Fruit fly (Drosophila melanogaster) whole organism, embryonic: ENCODE data around the gene CG32371.

Experiments
- CG10147 ChIP-seq: fragments of 200-800 bp; sonication (Bioruptor generic); optimal IDR thresholded peaks from 2 replicates; lab custom pipeline; 2019; ENCODE audit warnings: missing biosample characterization, mild to moderate bottlenecking, missing genetic modification characterization, moderate library complexity
- CG10366 ChIP-seq: fragments of 200-800 bp; sonication (Bioruptor generic); IDR thresholded peaks from 2 replicates; pipeline ENCODE4 v1.3.6; 2022; ENCODE audit warnings: missing biosample characterization, missing genetic modification characterization
- CG11696 ChIP-seq: fragments of 200-800 bp; sonication (Bioruptor generic); IDR thresholded peaks from 2 replicates; pipeline ENCODE4 v1.3.6; 2022; ENCODE audit warnings: missing biosample characterization, missing genetic modification characterization
- CG13296 ChIP-seq: fragments of 200-800 bp; sonication (Bioruptor generic); optimal IDR thresholded peaks from 3 replicates; lab custom pipeline; 2018; ENCODE audit warnings: missing biosample characterization, mild to moderate bottlenecking, missing genetic modification characterization
- CG15696 ChIP-seq: fragments of 200-800 bp; sonication (Bioruptor generic); optimal IDR thresholded peaks from 2 replicates; lab custom pipeline; 2019; ENCODE audit warnings: missing biosample characterization, mild to moderate bottlenecking, missing genetic modification characterization, moderate library complexity
- CG1792 ChIP-seq: fragments of 200-800 bp; sonication (Bioruptor generic); optimal IDR thresholded peaks from 2 replicates; lab custom pipeline; 2016; ENCODE audit warnings: missing biosample characterization, missing genetic modification characterization
- CG2199 ChIP-seq: fragments of 200-800 bp; sonication (Bioruptor generic); IDR thresholded peaks from 3 replicates; pipeline ENCODE4 v1.3.6; 2022; ENCODE audit warnings: missing biosample characterization, missing genetic modification characterization
- CG2202 ChIP-seq: fragments of 200-800 bp; sonication (Bioruptor generic); optimal IDR thresholded peaks from 2 replicates; lab custom pipeline; 2018; ENCODE audit warnings: missing biosample characterization, mild to moderate bottlenecking, missing genetic modification characterization
- CG3065 ChIP-seq: fragments of 200-800 bp; sonication (Bioruptor generic); optimal IDR thresholded peaks from 2 replicates; lab custom pipeline; 2016; ENCODE audit warnings: missing biosample characterization, missing genetic modification characterization
- CG3163 ChIP-seq: fragments of 200-800 bp; sonication (Bioruptor generic); optimal IDR thresholded peaks from 3 replicates; lab custom pipeline; 2016; ENCODE audit warnings: missing biosample characterization, missing genetic modification characterization
- CG3726 ChIP-seq: fragments of 200-800 bp; sonication (Bioruptor generic); IDR thresholded peaks from 3 replicates; pipeline ENCODE4, ENCODE4 v1.3.6; 2022; ENCODE audit warnings: missing biosample characterization, missing genetic modification characterization
- CG3838 ChIP-seq: fragments of 200-800 bp; sonication (Bioruptor generic); optimal IDR thresholded peaks from 3 replicates; lab custom pipeline; 2016; ENCODE audit warnings: missing biosample characterization, missing genetic modification characterization
- CG4617 ChIP-seq: fragments of 200-800 bp; sonication (Bioruptor generic); optimal IDR thresholded peaks from 3 replicates; lab custom pipeline; 2016; ENCODE audit warnings: missing biosample characterization, missing genetic modification characterization, borderline replicate concordance
- CG4854 ChIP-seq: fragments of 200-800 bp; sonication (Bioruptor generic); optimal IDR thresholded peaks from 2 replicates; lab custom pipeline; 2016; ENCODE audit warnings: missing biosample characterization, missing genetic modification characterization, inconsistent platforms
- CG7271 ChIP-seq: fragments of 200-800 bp; sonication (Bioruptor generic); optimal IDR thresholded peaks from 2 replicates; lab custom pipeline; 2018; ENCODE audit warnings: missing biosample characterization, mild to moderate bottlenecking, missing genetic modification characterization, moderate library complexity
- CG8089 ChIP-seq: fragments of 200-800 bp; sonication (Bioruptor generic); optimal IDR thresholded peaks from 3 replicates; lab custom pipeline; 2016; ENCODE audit warnings: missing biosample characterization, missing genetic modification characterization
- CG8290 ChIP-seq, 3 experiments: fragments of 200-800 bp; sonication (Bioruptor generic); optimal IDR thresholded peaks; 2 replicates each; lab custom pipeline; 2016 to 2019; ENCODE audit warnings: missing biosample characterization in 3 of 3, missing genetic modification characterization in 3 of 3, mild to moderate bottlenecking in 2 of 3, moderate library complexity in 1 of 3
- CG8478 ChIP-seq: fragments of >200 bp; optimal IDR thresholded peaks from 2 replicates; lab custom pipeline; 2018
- CG9609 ChIP-seq: fragments of 200-800 bp; sonication (Bioruptor generic); optimal IDR thresholded peaks from 3 replicates; lab custom pipeline; 2016; ENCODE audit warnings: missing biosample characterization, missing genetic modification characterization
- CkIIα-i1 ChIP-seq: fragments of 200-800 bp; sonication (Bioruptor generic); IDR thresholded peaks from 2 replicates; pipeline ENCODE4 v1.3.6; 2022; ENCODE audit warnings: missing biosample characterization, missing genetic modification characterization
- D ChIP-seq, 2 experiments: fragments of 200-800 bp in 1 of 2; fragments of >200 bp in 1 of 2; sonication (Bioruptor generic) in 1 of 2; optimal IDR thresholded peaks; 2 replicates in 1 of 2; 3 replicates in 1 of 2; lab custom pipeline; 2017; ENCODE audit warnings: mild to moderate bottlenecking in 1 of 2, missing biosample characterization in 1 of 2, missing genetic modification characterization in 1 of 2, missing genetic modification reagents in 1 of 2
- Doc3 ChIP-seq: fragments of 200-800 bp; sonication (Bioruptor generic); IDR thresholded peaks from 3 replicates; pipeline ENCODE4 v1.3.6; 2022; ENCODE audit warnings: missing biosample characterization, missing genetic modification characterization; ENCODE audit not compliant: partially characterized antibody
- HmgZ ChIP-seq: fragments of 200-800 bp; sonication (Bioruptor generic); optimal IDR thresholded peaks from 2 replicates; lab custom pipeline; 2018; ENCODE audit warnings: missing biosample characterization, mild to moderate bottlenecking, missing genetic modification characterization
- MTF-1 ChIP-seq: fragments of 200-800 bp; sonication (Bioruptor generic); optimal IDR thresholded peaks from 2 replicates; lab custom pipeline; 2018; ENCODE audit warnings: missing biosample characterization, mild to moderate bottlenecking, missing genetic modification characterization, borderline replicate concordance
- Meics ChIP-seq: fragments of 200-800 bp; sonication (Bioruptor generic); optimal IDR thresholded peaks from 2 replicates; lab custom pipeline; 2017; ENCODE audit warnings: missing biosample characterization, mild to moderate bottlenecking, missing genetic modification characterization
- Scr ChIP-seq: fragments of 200-800 bp; sonication (Bioruptor generic); IDR thresholded peaks from 2 replicates; pipeline ENCODE4 v1.3.6; 2022; ENCODE audit warnings: missing biosample characterization, missing genetic modification characterization; ENCODE audit not compliant: partially characterized antibody
- Six4 ChIP-seq: fragments of 200-800 bp; sonication (Bioruptor generic); optimal IDR thresholded peaks from 2 replicates; lab custom pipeline; 2016; ENCODE audit warnings: missing biosample characterization, missing genetic modification characterization
- Sox102F ChIP-seq: fragments of 200-800 bp; sonication (Bioruptor generic); optimal IDR thresholded peaks from 2 replicates; lab custom pipeline; 2018; ENCODE audit warnings: missing biosample characterization, mild to moderate bottlenecking, missing genetic modification characterization, moderate library complexity
- ap ChIP-seq: fragments of 200-800 bp; sonication (Bioruptor generic); IDR thresholded peaks from 2 replicates; pipeline ENCODE4 v1.3.6; 2022; ENCODE audit warnings: missing biosample characterization, missing genetic modification characterization
- chif ChIP-seq, 2 experiments: fragments of 200-800 bp; sonication (Bioruptor generic); optimal IDR thresholded peaks; 3 replicates each; lab custom pipeline; 2016; ENCODE audit warnings: missing biosample characterization in 2 of 2, missing genetic modification characterization in 2 of 2
- crp ChIP-seq, 2 experiments: fragments of 200-800 bp; sonication (Bioruptor generic); optimal IDR thresholded peaks; 2 replicates in 1 of 2; 3 replicates in 1 of 2; lab custom pipeline; 2017; ENCODE audit warnings: missing biosample characterization in 2 of 2, missing genetic modification characterization in 2 of 2, mild to moderate bottlenecking in 1 of 2, moderate library complexity in 1 of 2
- dimm ChIP-seq: fragments of 200-800 bp; sonication (Bioruptor generic); IDR thresholded peaks from 2 replicates; pipeline ENCODE4 v1.3.6; 2022; ENCODE audit warnings: missing biosample characterization, missing genetic modification characterization
- dysf ChIP-seq: fragments of 200-800 bp; sonication (Bioruptor generic); IDR thresholded peaks from 3 replicates; pipeline ENCODE4 v1.3.6; 2022; ENCODE audit warnings: missing biosample characterization, missing genetic modification characterization
- ems ChIP-seq: fragments of 200-800 bp; sonication (Bioruptor generic); optimal IDR thresholded peaks from 3 replicates; lab custom pipeline; 2016; ENCODE audit warnings: missing biosample characterization, missing genetic modification characterization
- fd102C ChIP-seq: fragments of 200-800 bp; sonication (Bioruptor generic); optimal IDR thresholded peaks from 2 replicates; lab custom pipeline; 2018; ENCODE audit warnings: missing biosample characterization, mild to moderate bottlenecking, missing genetic modification characterization, moderate library complexity
- gsb-n ChIP-seq: fragments of 200-800 bp; sonication (Bioruptor generic); optimal IDR thresholded peaks from 3 replicates; lab custom pipeline; 2018; ENCODE audit warnings: missing biosample characterization, mild to moderate bottlenecking, missing genetic modification characterization
- hbn ChIP-seq: fragments of 200-800 bp; sonication (Bioruptor generic); IDR thresholded peaks from 2 replicates; pipeline ENCODE4 v1.3.6; 2022; ENCODE audit warnings: missing biosample characterization, missing genetic modification characterization; ENCODE audit not compliant: partially characterized antibody
- insv ChIP-seq, 2 experiments: fragments of 200-800 bp; sonication (Bioruptor generic); optimal IDR thresholded peaks; 3 replicates each; lab custom pipeline; 2016 to 2018; ENCODE audit warnings: missing biosample characterization in 2 of 2, missing genetic modification characterization in 2 of 2
- luna ChIP-seq: fragments of 200-800 bp; sonication (Bioruptor generic); optimal IDR thresholded peaks from 2 replicates; lab custom pipeline; 2016; ENCODE audit warnings: missing biosample characterization, missing genetic modification characterization
- maf-S ChIP-seq: fragments of 200-800 bp; sonication (Bioruptor generic); optimal IDR thresholded peaks from 2 replicates; lab custom pipeline; 2016; ENCODE audit warnings: missing biosample characterization, missing genetic modification characterization
- nerfin-2 ChIP-seq: fragments of 200-800 bp; sonication (Bioruptor generic); IDR thresholded peaks from 2 replicates; pipeline ENCODE4 v1.3.6; 2022; ENCODE audit warnings: missing biosample characterization, missing genetic modification characterization; ENCODE audit not compliant: partially characterized antibody
- peb ChIP-seq: fragments of 200-800 bp; sonication (Bioruptor generic); IDR thresholded peaks from 2 replicates; pipeline ENCODE4 v1.3.6; 2022; ENCODE audit warnings: missing biosample characterization, missing genetic modification characterization
- pita ChIP-seq: fragments of 200-800 bp; sonication (Bioruptor generic); optimal IDR thresholded peaks from 2 replicates; lab custom pipeline; 2017; ENCODE audit warnings: missing biosample characterization, mild to moderate bottlenecking, missing genetic modification characterization
- pros ChIP-seq: fragments of 200-800 bp; sonication (Bioruptor generic); optimal IDR thresholded peaks from 3 replicates; lab custom pipeline; 2019; ENCODE audit warnings: missing biosample characterization, mild to moderate bottlenecking, missing genetic modification characterization, moderate library complexity
- psq ChIP-seq: fragments of 200-800 bp; sonication (Bioruptor generic); optimal IDR thresholded peaks from 2 replicates; lab custom pipeline; 2017; ENCODE audit warnings: missing biosample characterization, missing genetic modification characterization
- schlank ChIP-seq: fragments of 200-800 bp; sonication (Bioruptor generic); optimal IDR thresholded peaks from 2 replicates; lab custom pipeline; 2018; ENCODE audit warnings: missing biosample characterization, mild to moderate bottlenecking, missing genetic modification characterization
- twi ChIP-seq: fragments of 200-800 bp; optimal IDR thresholded peaks from 2 replicates; lab custom pipeline; 2019; ENCODE audit warnings: missing biosample characterization, mild to moderate bottlenecking, missing genetic modification characterization, moderate library complexity

The CG32371 gene

DNA sequence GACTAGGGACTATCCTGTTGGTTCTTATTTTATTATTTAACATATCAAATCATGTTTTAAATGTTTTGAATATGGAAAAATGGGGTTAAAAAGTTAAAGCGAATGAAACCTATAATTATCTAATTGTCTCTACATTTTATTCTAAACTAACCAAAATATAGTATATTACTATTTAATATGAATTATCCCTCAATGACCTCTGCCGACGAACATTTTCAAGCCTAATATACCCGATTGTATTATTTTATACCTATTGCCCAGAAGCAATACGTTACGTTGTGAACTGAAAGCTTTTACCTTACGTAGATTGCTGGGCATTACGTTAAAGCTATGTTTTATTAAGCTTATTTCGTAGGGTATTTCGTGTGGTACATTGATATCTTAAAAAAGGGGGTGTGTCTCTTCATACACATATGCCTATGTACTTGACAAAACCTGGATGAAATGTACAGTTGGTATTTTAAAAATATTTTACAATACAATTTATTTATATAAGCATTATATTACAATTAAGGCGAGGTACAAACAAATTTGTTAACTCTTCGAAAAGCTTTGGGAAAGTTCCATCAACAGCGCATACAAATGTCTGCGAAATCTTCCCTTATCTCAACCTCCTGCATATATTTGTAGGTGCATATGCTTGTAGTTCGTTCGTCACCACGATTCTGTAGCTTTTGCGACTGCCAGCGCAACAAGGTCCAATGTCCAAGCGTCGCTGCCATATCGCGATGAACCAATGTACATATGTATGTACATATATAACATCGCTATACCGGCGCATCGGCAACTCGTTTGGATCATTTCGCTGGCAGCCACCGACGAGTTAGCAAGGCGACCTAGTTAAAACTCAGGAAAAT, 49.4 kb downstream of the CG32371 start, which contains the start of gene Mcad (continued):
- TF ChIP-seq Six4: peak; percentile 86
- no peak for TF ChIP-seq Scr (GFP tag; lab: Robert Waterston, UW)
- TF ChIP-seq CG3838 (GFP tag; lab: Kevin White, UChicago): peak; percentile 38
- TF ChIP-seq twi (tag; lab: Kevin White, UChicago): peak; percentile 34
- TF ChIP-seq CG3065 (GFP tag; lab: Kevin White, UChicago): peak; percentile 16
- TF ChIP-seq hbn (GFP tag; lab: Robert Waterston, UW): no peak
- TF ChIP-seq CG8290 (GFP tag; optimal IDR thresholded peaks at IDR 0.05; lab: Kevin White, UChicago): peak; percentile 41
- TF ChIP-seq CG8290 (tag; optimal IDR thresholded peaks at IDR 0.05; lab: Kevin White, UChicago): peak in 1 of 2 experiments; percentile 57
- peak; percentile 65 for TF ChIP-seq CkIIα-i1 (GFP tag; lab: Robert Waterston, UW)
- TF ChIP-seq insv (GFP tag; optimal IDR thresholded peaks at IDR 0.05; lab: Kevin White, UChicago): no peak
- peak; percentile 72 for TF ChIP-seq HmgZ (tag; lab: Kevin White, UChicago)
- peak in 1 of 2 experiments; percentile 37 for TF ChIP-seq crp (GFP tag; optimal IDR thresholded peaks at IDR 0.05; lab: Kevin White, UChicago)
- peak; percentile 97 for TF ChIP-seq CG10147
- no peak for TF ChIP-seq pita
- no peak for TF ChIP-seq pros (GFP tag; lab: Kevin White, UChicago)
- no peak for TF ChIP-seq fd102C (GFP tag; lab: Kevin White, UChicago)
- TF ChIP-seq CG1792 (GFP tag; lab: Kevin White, UChicago): peak; percentile 62
- no peak for TF ChIP-seq CG9609
- peak; percentile 18 for TF ChIP-seq maf-S (GFP tag; lab: Kevin White, UChicago)
- no peak for TF ChIP-seq CG8478 (lab: Kevin White, UChicago)
- peak; percentile 92 for TF ChIP-seq CG10366 (GFP tag; lab: Robert Waterston, UW)
- peak; percentile 26 for TF ChIP-seq luna (GFP tag; lab: Kevin White, UChicago)
- no peak for TF ChIP-seq D (optimal IDR thresholded peaks at IDR 0.05; lab: Kevin White, UChicago)
- TF ChIP-seq D (GFP tag; optimal IDR thresholded peaks at IDR 0.05; lab: Kevin White, UChicago): peak; percentile 93
- TF ChIP-seq CG7271 (tag; lab: Kevin White, UChicago): no peak
- TF ChIP-seq peb (GFP tag; lab: Robert Waterston, UW): peak; percentile 12; the same call in 1 of the 2 replicates
- peak; percentile 17 to 40 for TF ChIP-seq chif (GFP tag; optimal IDR thresholded peaks at IDR 0.05; lab: Kevin White, UChicago)
- peak; percentile 96 for TF ChIP-seq dysf (GFP tag; lab: Robert Waterston, UW)
- TF ChIP-seq CG8089: peak; percentile 14
- peak; percentile 88 for TF ChIP-seq Sox102F
- TF ChIP-seq gsb-n (tag; lab: Kevin White, UChicago): peak; percentile 37
- TF ChIP-seq CG15696: peak; percentile 49
- TF ChIP-seq CG4617 (GFP tag; lab: Kevin White, UChicago): peak; percentile 60
- no peak for TF ChIP-seq CG2202 (tag; lab: Kevin White, UChicago)
- TF ChIP-seq CG13296 (GFP tag; lab: Kevin White, UChicago): peak; percentile 95
- peak; percentile 67 for TF ChIP-seq dimm (GFP tag; lab: Robert Waterston, UW)
- peak; percentile 71 for TF ChIP-seq ems
- TF ChIP-seq MTF-1 (GFP tag; lab: Kevin White, UChicago): peak; percentile 79
- no peak for TF ChIP-seq nerfin-2 (GFP tag; lab: Robert Waterston, UW)
- TF ChIP-seq CG3726 (GFP tag; lab: Robert Waterston, UW): peak; percentile 69
- peak; percentile 67 for TF ChIP-seq schlank (tag; lab: Kevin White, UChicago)
- TF ChIP-seq CG11696 (GFP tag; lab: Robert Waterston, UW): peak; percentile 16; the same call in 1 of the 2 replicates
- TF ChIP-seq Doc3 (GFP tag; lab: Robert Waterston, UW): no peak
- peak; percentile 84 for TF ChIP-seq CG2199 (GFP tag; lab: Robert Waterston, UW)
- TF ChIP-seq Meics (GFP tag; lab: Kevin White, UChicago): peak; percentile 97
- TF ChIP-seq CG4854 (GFP tag; lab: Kevin White, UChicago): peak; percentile 79
- TF ChIP-seq psq: peak; percentile 51
- peak; percentile 82 for TF ChIP-seq ap (GFP tag; lab: Robert Waterston, UW)
- no peak for TF ChIP-seq CG3163 (GFP tag; lab: Kevin White, UChicago)
